Worm (Caenorhabditis elegans): ENCODE results near the gene F36F12.2.

Gene F36F12.2

ce11 chrV:2066780-2067179, 28.3 kb downstream of the F36F12.2 start, which contains the start of gene nhr-86:
nhr-86 (minus strand) TSS chrV:2066850.
- no peak for TF ChIP-seq Y79H2A.3 (GFP tag; conservative IDR thresholded peaks at IDR 0.05)
- no peak for TF ChIP-seq cebp-1 (GFP tag; IDR thresholded peaks at IDR 0.05)
- TF ChIP-seq cebp-1 (tag; optimal IDR thresholded peaks at IDR 0.05) = peak; percentile 15
- TF ChIP-seq die-1 (tag; optimal IDR thresholded peaks at IDR 0.05) = no peak
- peak; percentile 45; the same call in 1 of the 2 replicates for TF ChIP-seq hmg-1.2 (GFP tag; IDR thresholded peaks at IDR 0.05)
- no peak for TF ChIP-seq chd-7 (tag; optimal IDR thresholded peaks at IDR 0.05)
- TF ChIP-seq nhr-80 (tag; optimal IDR thresholded peaks at IDR 0.05) = peak; percentile 19
- no peak for TF ChIP-seq let-526 (GFP tag; IDR thresholded peaks at IDR 0.05)

- no peak for TF ChIP-seq F39B2.1 (GFP tag; IDR thresholded peaks at IDR 0.05)
- peak; percentile 79; the same call in 1 of the 2 replicates for TF ChIP-seq cebp-1 (GFP tag; IDR thresholded peaks at IDR 0.05)
- peak; percentile 89 for TF ChIP-seq cebp-1 (tag; optimal IDR thresholded peaks at IDR 0.05)
These were observed 37.8 kb downstream of the F36F12.2 start, which contains the start of gene comt-3 for ce11 chrV:2057324-2057723. comt-3 (plus strand) TSS chrV:2057537.

- TF ChIP-seq cebp-1 (GFP tag; IDR thresholded peaks at IDR 0.05) (no peak; the same call in 1 of the 2 replicates), cebp-1 (tag; optimal IDR thresholded peaks at IDR 0.05) (peak; percentile 61), dpff-1 (tag; optimal IDR thresholded peaks at IDR 0.05) (no peak), rec-8 (tag; optimal IDR thresholded peaks at IDR 0.05) (no peak), attf-3 (GFP tag; conservative IDR thresholded peaks at IDR 0.05) (no peak), nhr-80 (tag; optimal IDR thresholded peaks at IDR 0.05) (peak; percentile 60), sptf-2 (GFP tag; optimal IDR thresholded peaks at IDR 0.05) (no peak)
These were observed 39.2 kb downstream of the F36F12.2 start for ce11 chrV:2055765-2056504.

ce11 chrV:2054254-2054653, 40.9 kb downstream of the F36F12.2 start:
- TF ChIP-seq hlh-26 (GFP tag; conservative IDR thresholded peaks at IDR 0.05) (no peak), unc-62 (GFP tag; optimal IDR thresholded peaks at IDR 0.05) (no peak)

- no peak for TF ChIP-seq ama-1 (optimal IDR thresholded peaks at IDR 0.05)
- no peak for TF ChIP-seq ama-1 (GFP tag; optimal IDR thresholded peaks at IDR 0.05)
- no peak for TF ChIP-seq lin-35 (GFP tag; optimal IDR thresholded peaks at IDR 0.05)
- TF ChIP-seq B0019.2 (GFP tag; conservative IDR thresholded peaks at IDR 0.05) = no peak
- no peak for TF ChIP-seq F57C9.4 (tag; optimal IDR thresholded peaks at IDR 0.05)
- TF ChIP-seq aptf-3 (GFP tag; IDR thresholded peaks at IDR 0.05) = no peak
- no peak for TF ChIP-seq ceh-40 (GFP tag; IDR thresholded peaks at IDR 0.05)
- no peak for TF ChIP-seq ZK185.1 (tag; optimal IDR thresholded peaks at IDR 0.05; ENCODE audit: poor library complexity, severe bottlenecking)
- no peak for TF ChIP-seq lin-40 (tag; optimal IDR thresholded peaks at IDR 0.05)
- no peak for TF ChIP-seq hmg-1.2 (GFP tag; IDR thresholded peaks at IDR 0.05)
- TF ChIP-seq nhr-90 (tag; optimal IDR thresholded peaks at IDR 0.05) = no peak
- TF ChIP-seq ztf-3 (GFP tag; optimal IDR thresholded peaks at IDR 0.05) = no peak
- TF ChIP-seq B0261.1 (tag; optimal IDR thresholded peaks at IDR 0.05) = no peak
These were observed 41.6 kb downstream of the F36F12.2 start, which contains the start of gene comt-5 for ce11 chrV:2053509-2053908. comt-5 (minus strand) TSS chrV:2053609.

ce11 chrV:2051507-2051906, 43.6 kb downstream of the F36F12.2 start, which contains the start of gene Y40B10A.11:
Y40B10A.11 (minus strand) TSS chrV:2051607.
- TF ChIP-seq ztf-28 (GFP tag; IDR thresholded peaks at IDR 0.05) (no peak), F57C9.4 (tag; optimal IDR thresholded peaks at IDR 0.05) (no peak), tbp1 (GFP tag; optimal IDR thresholded peaks at IDR 0.05) (no peak), zim-3 (tag; optimal IDR thresholded peaks at IDR 0.05) (no peak), attf-6 (GFP tag; IDR thresholded peaks at IDR 0.05) (no peak), B0019.2 (GFP tag; conservative IDR thresholded peaks at IDR 0.05) (no peak), B0336.3 (GFP tag; IDR thresholded peaks at IDR 0.05) (no peak), lir-1 (GFP tag; conservative IDR thresholded peaks at IDR 0.05) (no peak), lag-1 (GFP tag; IDR thresholded peaks at IDR 0.05) (no peak), nhr-80 (tag; optimal IDR thresholded peaks at IDR 0.05) (no peak), ztf-3 (GFP tag; optimal IDR thresholded peaks at IDR 0.05) (no peak), Y53F4B.3 (GFP tag; IDR thresholded peaks at IDR 0.05) (no peak)
